Worm (Caenorhabditis elegans) whole organism, midembryonic: Measurements from ENCODE around the gene tag-293.

Source experiments
- T22C8.4 ChIP-seq: fragments of 200-800 bp; sonication (Bioruptor generic); IDR thresholded peaks from 2 replicates; pipeline ENCODE4 v1.3.6; 2022; ENCODE audit warnings: missing genetic modification characterization, missing compliant biosample characterization
- cog-1 ChIP-seq: sonication (generic microtip); optimal IDR thresholded peaks from 2 replicates; lab custom pipeline; 2016; ENCODE audit warnings: missing genetic modification characterization, missing compliant biosample characterization
- flt-1 ChIP-seq: fragments of 200-800 bp; sonication (Bioruptor generic); IDR thresholded peaks from 2 replicates; pipeline ENCODE4 v1.3.6; 2022; ENCODE audit warnings: missing genetic modification characterization, missing compliant biosample characterization
- ref-1 ChIP-seq: fragments of 200-800 bp; sonication (Bioruptor generic); conservative IDR thresholded peaks from 2 replicates; pipeline ENCODE4 v1.3.6; 2022; ENCODE audit warnings: missing genetic modification reagents, missing genetic modification characterization, missing compliant biosample characterization
- tab-1 ChIP-seq: fragments of 200-800 bp; sonication (Bioruptor generic); IDR thresholded peaks from 2 replicates; pipeline ENCODE4 v1.3.6; 2022; ENCODE audit warnings: missing genetic modification characterization, missing compliant biosample characterization

ce11 chrV:7330868-7331267 is 24.5 kb downstream of the tag-293 start, which contains the start of gene F10G2.2:
- TF ChIP-seq ref-1 = no peak
- TF ChIP-seq tab-1 (GFP tag; lab: Robert Waterston, UW) = no peak
- TF ChIP-seq T22C8.4 = no peak
- no peak for TF ChIP-seq flt-1
- TF ChIP-seq cog-1 (tag; lab: Kevin White, UChicago) = no peak
